Fruit fly (Drosophila melanogaster) whole organism, adult: Measurements from ENCODE around the gene bun.

ENCODE experiments used
- CG12768 ChIP-seq: fragments of 200-800 bp; sonication (Bioruptor generic); optimal IDR thresholded peaks from 2 replicates; lab custom pipeline; 2017; ENCODE audit warnings: missing biosample characterization, missing genetic modification characterization, mild to moderate bottlenecking, moderate library complexity, missing genetic modification reagents
- CG14711 ChIP-seq: fragments of 200-800 bp; sonication (Bioruptor generic); optimal IDR thresholded peaks from 2 replicates; lab custom pipeline; 2018; ENCODE audit warnings: missing biosample characterization, mild to moderate bottlenecking, missing genetic modification characterization, moderate library complexity
- CG1620 ChIP-seq: fragments of 200-800 bp; sonication (Bioruptor generic); optimal IDR thresholded peaks from 2 replicates; lab custom pipeline; 2016; ENCODE audit warnings: missing biosample characterization, missing genetic modification characterization
- CG33017 ChIP-seq: fragments of 200-800 bp; sonication (Bioruptor generic); optimal IDR thresholded peaks from 2 replicates; lab custom pipeline; 2018; ENCODE audit warnings: missing biosample characterization, mild to moderate bottlenecking, missing genetic modification characterization, moderate library complexity
- CG5204 ChIP-seq: fragments of 200-800 bp; sonication (Bioruptor generic); optimal IDR thresholded peaks from 2 replicates; lab custom pipeline; 2016; ENCODE audit warnings: missing biosample characterization, missing genetic modification characterization
- CG7045 ChIP-seq: fragments of 200-800 bp; sonication (Bioruptor generic); optimal IDR thresholded peaks from 2 replicates; lab custom pipeline; 2017; ENCODE audit warnings: missing biosample characterization, mild to moderate bottlenecking, missing genetic modification characterization
- CG7101 ChIP-seq: fragments of 200-800 bp; sonication (Bioruptor generic); optimal IDR thresholded peaks from 2 replicates; lab custom pipeline; 2018; ENCODE audit warnings: missing biosample characterization, mild to moderate bottlenecking, missing genetic modification characterization, moderate library complexity
- Mnt ChIP-seq: fragments of 200-800 bp; sonication (Bioruptor generic); optimal IDR thresholded peaks from 2 replicates; lab custom pipeline; 2016; ENCODE audit warnings: missing biosample characterization, mild to moderate bottlenecking, missing genetic modification characterization
- bab1 ChIP-seq: fragments of 200-800 bp; sonication (Bioruptor generic); optimal IDR thresholded peaks from 3 replicates; lab custom pipeline; 2019; ENCODE audit warnings: missing biosample characterization, mild to moderate bottlenecking, missing genetic modification characterization, moderate library complexity
- kay ChIP-seq: fragments of 200-800 bp; sonication (Bioruptor generic); peaks from one replicate; lab custom pipeline; 2016; ENCODE audit warnings: missing biosample characterization, missing genetic modification characterization, borderline replicate concordance
- toe ChIP-seq: fragments of 200-800 bp; sonication (Bioruptor generic); optimal IDR thresholded peaks from 2 replicates; lab custom pipeline; 2016; ENCODE audit warnings: missing biosample characterization, missing genetic modification characterization

DNA sequence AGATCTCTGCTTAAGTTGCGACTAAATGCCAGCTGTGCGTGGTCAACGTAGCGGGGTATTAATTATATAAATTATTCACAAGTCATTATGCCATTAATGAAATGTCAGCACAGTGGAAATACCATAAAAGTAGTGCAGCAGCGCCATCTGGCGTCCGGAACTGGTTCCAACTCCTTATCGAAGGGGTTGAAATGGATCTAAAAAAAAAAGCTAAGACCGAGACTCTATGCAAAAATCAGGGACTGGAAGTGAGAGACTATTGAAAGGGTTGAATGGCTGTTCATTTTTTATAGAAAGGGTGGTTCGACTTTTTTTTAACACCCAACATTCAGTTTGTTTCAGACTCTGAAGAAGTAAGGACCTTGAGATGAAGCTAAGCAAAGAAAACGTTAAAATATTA lies 32.7 kb upstream of the bun start:
- TF ChIP-seq Mnt (no peak), kay (no peak), CG7045 (no peak), CG12768 (GFP tag; lab: Kevin White, UChicago) (no peak), CG1620 (GFP tag; lab: Kevin White, UChicago) (no peak), bab1 (GFP tag; lab: Kevin White, UChicago) (no peak), CG5204 (no peak), CG14711 (no peak), CG7101 (no peak), CG33017 (no peak), toe (no peak)
